Worm (Caenorhabditis elegans) whole organism, early embryonic: Measurements from ENCODE around the gene R08D7.4.

ENCODE experiments used
- aly-1 ChIP-seq: sonication (generic microtip); optimal IDR thresholded peaks from 2 replicates; lab custom pipeline; 2016; ENCODE audit warnings: missing genetic modification characterization, missing compliant biosample characterization
- ama-1 ChIP-seq: fragments of 150-350 bp; optimal IDR thresholded peaks from 2 replicates; lab custom pipeline; 2014
- ceh-36 ChIP-seq: sonication (generic microtip); optimal IDR thresholded peaks from 2 replicates; lab custom pipeline; 2016; ENCODE audit warnings: missing genetic modification characterization, inconsistent platforms, missing compliant biosample characterization
- flt-1 ChIP-seq: fragments of 200-800 bp; sonication (Bioruptor generic); IDR thresholded peaks from 2 replicates; pipeline ENCODE4 v1.3.6; 2022; ENCODE audit warnings: missing genetic modification characterization, missing compliant biosample characterization
- hmg-4 ChIP-seq: fragments of 200-800 bp; sonication (Bioruptor generic); optimal IDR thresholded peaks from 2 replicates; lab custom pipeline; 2018; ENCODE audit warnings: mild to moderate bottlenecking, missing genetic modification characterization, missing compliant biosample characterization
- scrt-1 ChIP-seq: fragments of 200-800 bp; sonication (Bioruptor generic); IDR thresholded peaks from 2 replicates; pipeline ENCODE4 v1.3.6; 2022; ENCODE audit warnings: missing genetic modification characterization, missing compliant biosample characterization
- tbx-11 ChIP-seq: fragments of 200-800 bp; sonication (Bioruptor generic); IDR thresholded peaks from 2 replicates; pipeline ENCODE4 v1.3.6; 2022; ENCODE audit warnings: missing genetic modification characterization, missing compliant biosample characterization
- tbx-37 ChIP-seq: fragments of 200-800 bp; sonication (Bioruptor generic); conservative IDR thresholded peaks from 2 replicates; pipeline ENCODE4 v1.3.6; 2022; ENCODE audit warnings: missing genetic modification reagents, missing genetic modification characterization, missing compliant biosample characterization
- tra-4 ChIP-seq: sonication (generic microtip); optimal IDR thresholded peaks from 2 replicates; lab custom pipeline; 2017; ENCODE audit warnings: missing genetic modification characterization, missing compliant biosample characterization

DNA sequence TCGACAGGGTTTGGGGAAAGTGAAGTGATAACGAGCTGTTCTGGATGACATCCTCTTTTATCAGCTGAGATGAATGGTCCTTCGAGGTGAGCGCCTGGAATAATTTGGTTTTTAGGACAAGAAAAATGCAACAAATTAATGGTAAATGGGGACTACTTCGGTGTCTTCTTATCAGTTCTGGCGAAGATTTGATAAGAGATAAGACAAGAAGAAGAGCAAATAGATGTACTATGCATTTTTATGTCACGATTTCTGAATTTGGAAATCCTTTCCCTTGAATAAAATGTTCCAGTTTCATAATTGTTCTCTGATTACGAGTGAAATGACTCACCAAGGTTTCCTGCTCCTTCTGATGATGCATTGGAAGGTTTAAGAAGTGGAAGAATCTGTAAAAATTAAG, 26.1 kb downstream of the R08D7.4 start:
- no peak for TF ChIP-seq ama-1 (lab: Kevin White, UChicago)
- no peak for TF ChIP-seq flt-1 (GFP tag; lab: Robert Waterston, UW)
- no peak for TF ChIP-seq tra-4
- no peak for TF ChIP-seq scrt-1 (GFP tag; lab: Robert Waterston, UW)
- no peak for TF ChIP-seq ceh-36 (tag; lab: Kevin White, UChicago)
- no peak for TF ChIP-seq hmg-4 (GFP tag; lab: Kevin White, UChicago)
- no peak for TF ChIP-seq tbx-37
- no peak for TF ChIP-seq aly-1 (tag; lab: Kevin White, UChicago)
- TF ChIP-seq tbx-11 (GFP tag; lab: Robert Waterston, UW): no peak
